Worm (Caenorhabditis elegans) whole organism, L2 larva: Measurements from ENCODE around the gene tax-4.

Experiments
- C34F6.9 ChIP-seq: fragments of 150-350 bp; optimal IDR thresholded peaks from 2 replicates; lab custom pipeline; 2014; ENCODE audit warnings: missing biosample characterization, missing genetic modification characterization
- F13H6.1 ChIP-seq: sonication (generic microtip); optimal IDR thresholded peaks from 2 replicates; lab custom pipeline; 2016; ENCODE audit warnings: missing genetic modification characterization, missing compliant biosample characterization
- Y55F3AM.14 ChIP-seq: fragments of 200-800 bp; sonication (Bioruptor generic); optimal IDR thresholded peaks from 2 replicates; lab custom pipeline; 2018; ENCODE audit warnings: mild to moderate bottlenecking, missing genetic modification characterization, missing compliant biosample characterization
- ZK546.5 ChIP-seq: sonication (generic microtip); optimal IDR thresholded peaks from 2 replicates; lab custom pipeline; 2017; ENCODE audit warnings: missing biosample characterization, missing genetic modification characterization
- alr-1 ChIP-seq: fragments of 150-350 bp; optimal IDR thresholded peaks from 2 replicates; lab custom pipeline; 2014; ENCODE audit warnings: missing biosample characterization, missing genetic modification characterization
- ceh-82 ChIP-seq: fragments of 150-350 bp; optimal IDR thresholded peaks from 2 replicates; lab custom pipeline; 2014; ENCODE audit warnings: missing biosample characterization, missing genetic modification characterization
- crh-2 ChIP-seq: sonication (generic microtip); optimal IDR thresholded peaks from 2 replicates; lab custom pipeline; 2017; ENCODE audit warnings: missing biosample characterization, missing genetic modification characterization
- dmd-4 ChIP-seq: sonication (generic microtip); optimal IDR thresholded peaks from 2 replicates; lab custom pipeline; 2017; ENCODE audit warnings: missing biosample characterization, missing genetic modification characterization
- egl-27 ChIP-seq: sonication (generic microtip); optimal IDR thresholded peaks from 3 replicates; lab custom pipeline; 2017; ENCODE audit warnings: missing biosample characterization, missing genetic modification reagents, missing genetic modification characterization
- elt-1 ChIP-seq: fragments of 150-350 bp; optimal IDR thresholded peaks from 2 replicates; lab custom pipeline; 2014; ENCODE audit warnings: missing biosample characterization, missing genetic modification characterization
- gmeb-1 ChIP-seq: fragments of 150-350 bp; optimal IDR thresholded peaks from 2 replicates; lab custom pipeline; 2014; ENCODE audit warnings: missing biosample characterization, missing genetic modification characterization
- lin-13 ChIP-seq: fragments of 150-350 bp; optimal IDR thresholded peaks from 2 replicates; lab custom pipeline; 2014; ENCODE audit warnings: missing biosample characterization, missing genetic modification reagents, missing genetic modification characterization
- lsy-2 ChIP-seq, 2 experiments: fragments of 150-350 bp in 1 of 2; sonication (generic microtip) in 1 of 2; optimal IDR thresholded peaks; 2 replicates each; lab custom pipeline; 2014 to 2017; ENCODE audit warnings: missing biosample characterization in 2 of 2, missing genetic modification characterization in 2 of 2
- mbf-1 ChIP-seq: sonication (generic microtip); optimal IDR thresholded peaks from 2 replicates; lab custom pipeline; 2017; ENCODE audit warnings: missing biosample characterization, missing genetic modification characterization
- mdl-1 ChIP-seq, 2 experiments: fragments of 150-350 bp in 1 of 2; sonication (generic microtip) in 1 of 2; optimal IDR thresholded peaks; 2 replicates each; lab custom pipeline; 2017; ENCODE audit warnings: missing biosample characterization in 2 of 2, missing genetic modification characterization in 2 of 2
- nhr-10 ChIP-seq: sonication (generic microtip); optimal IDR thresholded peaks from 2 replicates; lab custom pipeline; 2017; ENCODE audit warnings: missing biosample characterization, missing genetic modification characterization
- nhr-11 ChIP-seq: fragments of 150-350 bp; optimal IDR thresholded peaks from 2 replicates; lab custom pipeline; 2014; ENCODE audit warnings: missing biosample characterization, missing genetic modification characterization
- nhr-12 ChIP-seq: fragments of 150-350 bp; optimal IDR thresholded peaks from 2 replicates; lab custom pipeline; 2014; ENCODE audit warnings: missing biosample characterization, missing genetic modification characterization
- nhr-129 ChIP-seq: fragments of 150-350 bp; optimal IDR thresholded peaks from 2 replicates; lab custom pipeline; 2014; ENCODE audit warnings: missing biosample characterization, missing genetic modification characterization
- nhr-21 ChIP-seq: fragments of 150-350 bp; optimal IDR thresholded peaks from 2 replicates; lab custom pipeline; 2014; ENCODE audit warnings: missing biosample characterization, missing genetic modification characterization
- nhr-23 ChIP-seq: fragments of 150-350 bp; optimal IDR thresholded peaks from 2 replicates; lab custom pipeline; 2014; ENCODE audit warnings: missing biosample characterization, missing genetic modification reagents, missing genetic modification characterization
- nhr-237 ChIP-seq: fragments of 150-350 bp; optimal IDR thresholded peaks from 2 replicates; lab custom pipeline; 2014; ENCODE audit warnings: missing biosample characterization, missing genetic modification characterization
- nhr-6 ChIP-seq: fragments of 150-350 bp; optimal IDR thresholded peaks from 2 replicates; lab custom pipeline; 2014; ENCODE audit warnings: missing biosample characterization, missing genetic modification characterization
- nhr-77 ChIP-seq: fragments of 150-350 bp; optimal IDR thresholded peaks from 2 replicates; lab custom pipeline; 2014; ENCODE audit warnings: missing biosample characterization, missing genetic modification characterization
- peb-1 ChIP-seq: fragments of 150-350 bp; optimal IDR thresholded peaks from 2 replicates; lab custom pipeline; 2014; ENCODE audit warnings: missing biosample characterization, missing genetic modification characterization
- sem-4 ChIP-seq: fragments of 150-350 bp; optimal IDR thresholded peaks from 2 replicates; lab custom pipeline; 2014; ENCODE audit warnings: missing biosample characterization, missing genetic modification reagents, missing genetic modification characterization
- sma-3 ChIP-seq: sonication (generic microtip); optimal IDR thresholded peaks from 2 replicates; lab custom pipeline; 2016; ENCODE audit warnings: missing genetic modification reagents, missing genetic modification characterization, missing compliant biosample characterization
- unc-39 ChIP-seq: fragments of 150-350 bp; optimal IDR thresholded peaks from 2 replicates; lab custom pipeline; 2014; ENCODE audit warnings: missing biosample characterization, missing genetic modification characterization
- unc-55 ChIP-seq: fragments of 150-350 bp; sonication (generic microtip); optimal IDR thresholded peaks from 3 replicates; lab custom pipeline; 2014; ENCODE audit warnings: missing biosample characterization, missing genetic modification reagents, missing genetic modification characterization
- unc-62 ChIP-seq: fragments of 150-350 bp; optimal IDR thresholded peaks from 2 replicates; lab custom pipeline; 2014; ENCODE audit warnings: missing biosample characterization, missing genetic modification reagents, missing genetic modification characterization
- zag-1 ChIP-seq: fragments of 150-350 bp; optimal IDR thresholded peaks from 2 replicates; lab custom pipeline; 2014; ENCODE audit warnings: missing biosample characterization, missing genetic modification characterization
- ztf-4 ChIP-seq: fragments of 150-350 bp; optimal IDR thresholded peaks from 2 replicates; lab custom pipeline; 2014; ENCODE audit warnings: missing biosample characterization, missing genetic modification characterization

The tax-4 gene

ce11 chrIII:9149132-9149531 is 32.2 kb upstream of the tax-4 start:
- TF ChIP-seq peb-1 (no peak), nhr-77 (tag; lab: Kevin White, UChicago) (no peak), nhr-237 (tag; lab: Kevin White, UChicago) (no peak), lin-13 (GFP tag; lab: Kevin White, UChicago) (no peak), nhr-12 (tag; lab: Kevin White, UChicago) (no peak), lsy-2 (tag; optimal IDR thresholded peaks at IDR 0.05; lab: Kevin White, UChicago) (no peak), F13H6.1 (no peak)

ce11 chrIII:9151782-9152181 is 29.6 kb upstream of the tax-4 start:
- TF ChIP-seq lsy-2 (tag; optimal IDR thresholded peaks at IDR 0.05; lab: Kevin White, UChicago) (peak in 1 of 2 experiments; percentile 27), F13H6.1 (peak; percentile 18), nhr-129 (tag; lab: Kevin White, UChicago) (peak; percentile 50), C34F6.9 (peak; percentile 54), nhr-11 (tag; lab: Kevin White, UChicago) (no peak)

- TF ChIP-seq sma-3 (no peak), elt-1 (no peak), dmd-4 (tag; lab: Kevin White, UChicago) (no peak), gmeb-1 (tag; lab: Kevin White, UChicago) (no peak), unc-62 (GFP tag; lab: Kevin White, UChicago) (no peak), lsy-2 (tag; optimal IDR thresholded peaks at IDR 0.05; lab: Kevin White, UChicago) (peak in 1 of 2 experiments; percentile 20), nhr-129 (tag; lab: Kevin White, UChicago) (peak; percentile 69), crh-2 (no peak)
Measured at ce11 chrIII:9152950-9153349, 28.4 kb upstream of the tax-4 start.

- TF ChIP-seq crh-2 (no peak), unc-39 (tag; lab: Kevin White, UChicago) (no peak), nhr-6 (tag; lab: Kevin White, UChicago) (no peak), C34F6.9 (no peak), egl-27 (tag; lab: Kevin White, UChicago) (no peak)
Measured at ce11 chrIII:9153809-9154208, 27.5 kb upstream of the tax-4 start, which contains the start of gene nhl-1. Gene nhl-1 (minus strand): TSS chrIII:9153909.

DNA sequence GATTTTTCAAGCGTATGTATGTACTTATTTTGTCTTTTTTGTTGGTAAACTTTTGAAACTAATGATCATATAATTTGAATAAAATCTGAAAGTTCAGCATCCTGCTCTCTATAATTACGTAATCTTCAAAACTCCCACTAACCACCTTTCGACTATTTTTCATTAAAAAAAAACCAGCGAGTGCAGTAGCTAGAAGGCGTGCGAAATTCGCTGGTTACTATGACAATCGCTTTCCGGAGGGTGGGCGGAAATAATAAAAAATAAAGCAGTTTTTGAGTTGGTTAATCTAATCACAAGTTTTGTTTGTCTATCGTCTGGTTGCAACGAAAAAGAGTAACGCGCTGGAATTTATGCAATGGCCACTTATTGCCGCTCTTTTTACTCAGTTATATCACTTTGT is 26.6 kb upstream of the tax-4 start, which contains the start of gene irld-34:
TSS of gene irld-34 (plus strand) at position 301 of the 400 bp plus-strand sequence.
- no peak for TF ChIP-seq zag-1 (tag; lab: Kevin White, UChicago)
- TF ChIP-seq, all 48 proteins: peak for 0

ce11 chrIII:9161553-9161952 is 19.8 kb upstream of the tax-4 start, which contains the start of gene ptr-9:
Gene ptr-9 (minus strand): TSS chrIII:9161653.
- no peak for TF ChIP-seq nhr-21

DNA sequence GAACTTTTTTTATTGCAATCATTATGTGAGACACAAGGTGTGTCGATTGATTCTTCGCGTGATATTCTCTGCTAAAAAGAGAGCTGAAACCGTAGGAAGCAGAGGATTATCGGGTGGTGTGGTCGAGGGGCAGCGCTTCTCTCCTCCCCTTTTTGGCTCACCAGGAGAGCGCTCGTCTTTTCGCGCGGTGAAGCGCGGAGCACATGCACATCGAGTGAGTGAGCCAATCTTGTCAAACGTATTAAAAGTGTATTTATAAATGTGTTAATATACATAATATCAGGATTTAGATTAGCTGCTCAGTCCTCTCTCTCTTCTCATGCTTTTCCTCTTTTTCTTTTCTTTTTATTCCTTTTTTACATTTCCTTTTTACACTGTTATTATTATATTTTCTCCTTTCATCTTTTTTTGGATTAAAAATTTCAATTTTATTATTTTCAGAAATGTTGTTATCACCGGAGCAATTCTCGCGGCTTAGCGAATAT is 18.7 kb upstream of the tax-4 start, which contains the start of gene dgk-3:
TSS of gene dgk-3 (plus strand) at position 435 of the 485 bp plus-strand sequence.
- TF ChIP-seq Y55F3AM.14 (GFP tag; lab: Kevin White, UChicago), result no peak
- no peak for TF ChIP-seq alr-1 (tag; lab: Kevin White, UChicago)
- TF ChIP-seq unc-39 (tag; lab: Kevin White, UChicago), result no peak
- no peak for TF ChIP-seq mbf-1
- TF ChIP-seq nhr-10 (tag; lab: Kevin White, UChicago), result no peak
- TF ChIP-seq gmeb-1 (tag; lab: Kevin White, UChicago), result no peak
- TF ChIP-seq nhr-23 (tag; lab: Kevin White, UChicago), result no peak

ce11 chrIII:9172702-9173101 is 8.6 kb upstream of the tax-4 start, which contains the start of gene ina-1:
Gene ina-1 (minus strand): TSS chrIII:9172802.
- TF ChIP-seq unc-55 (GFP tag; lab: Kevin White, UChicago) (no peak), nhr-77 (tag; lab: Kevin White, UChicago) (no peak), sem-4 (no peak), mdl-1 (tag; optimal IDR thresholded peaks at IDR 0.05; lab: Kevin White, UChicago) (no peak), elt-1 (no peak), gmeb-1 (tag; lab: Kevin White, UChicago) (no peak), unc-62 (GFP tag; lab: Kevin White, UChicago) (no peak), ceh-82 (tag; lab: Kevin White, UChicago) (no peak), zag-1 (tag; lab: Kevin White, UChicago) (no peak), nhr-237 (tag; lab: Kevin White, UChicago) (no peak), ZK546.5 (tag; lab: Kevin White, UChicago) (no peak), ztf-4 (no peak), nhr-129 (tag; lab: Kevin White, UChicago) (no peak)
